Worm (Caenorhabditis elegans) whole organism, midembryonic: ENCODE results near the gene F09E5.7.
A peak's percentile ranks its signal among the peaks of the same experiment; 100 is the strongest.

Experiments
- T22C8.4 ChIP-seq: fragments of 200-800 bp; sonication (Bioruptor generic); IDR thresholded peaks from 2 replicates; pipeline ENCODE4 v1.3.6; 2022; ENCODE audit warnings: missing genetic modification characterization, missing compliant biosample characterization
- cog-1 ChIP-seq: sonication (generic microtip); optimal IDR thresholded peaks from 2 replicates; lab custom pipeline; 2016; ENCODE audit warnings: missing genetic modification characterization, missing compliant biosample characterization
- flt-1 ChIP-seq: fragments of 200-800 bp; sonication (Bioruptor generic); IDR thresholded peaks from 2 replicates; pipeline ENCODE4 v1.3.6; 2022; ENCODE audit warnings: missing genetic modification characterization, missing compliant biosample characterization
- klf-2 ChIP-seq: fragments of 200-800 bp; sonication (Bioruptor generic); conservative IDR thresholded peaks from 2 replicates; pipeline ENCODE4 v1.3.6; 2022; ENCODE audit warnings: missing genetic modification reagents, missing genetic modification characterization, missing compliant biosample characterization
- med-1 ChIP-seq: sonication (generic microtip); optimal IDR thresholded peaks from 2 replicates; lab custom pipeline; 2017; ENCODE audit warnings: missing genetic modification characterization, mild to moderate bottlenecking, missing compliant biosample characterization, antibody characterized with exemption, missing genetic modification reagents; ENCODE audit not compliant: insufficient read depth
- ref-1 ChIP-seq: fragments of 200-800 bp; sonication (Bioruptor generic); conservative IDR thresholded peaks from 2 replicates; pipeline ENCODE4 v1.3.6; 2022; ENCODE audit warnings: missing genetic modification reagents, missing genetic modification characterization, missing compliant biosample characterization
- tab-1 ChIP-seq: fragments of 200-800 bp; sonication (Bioruptor generic); IDR thresholded peaks from 2 replicates; pipeline ENCODE4 v1.3.6; 2022; ENCODE audit warnings: missing genetic modification characterization, missing compliant biosample characterization
- ztf-23 ChIP-seq: fragments of 200-800 bp; sonication (Bioruptor generic); IDR thresholded peaks from 2 replicates; pipeline ENCODE4 v1.3.6; 2022; ENCODE audit warnings: missing genetic modification reagents, missing genetic modification characterization, missing compliant biosample characterization
- ztf-29 ChIP-seq: fragments of 200-800 bp; sonication (Bioruptor generic); IDR thresholded peaks from 2 replicates; pipeline ENCODE4 v1.3.6; 2022; ENCODE audit warnings: missing genetic modification reagents, missing genetic modification characterization, missing compliant biosample characterization

The F09E5.7 gene

DNA sequence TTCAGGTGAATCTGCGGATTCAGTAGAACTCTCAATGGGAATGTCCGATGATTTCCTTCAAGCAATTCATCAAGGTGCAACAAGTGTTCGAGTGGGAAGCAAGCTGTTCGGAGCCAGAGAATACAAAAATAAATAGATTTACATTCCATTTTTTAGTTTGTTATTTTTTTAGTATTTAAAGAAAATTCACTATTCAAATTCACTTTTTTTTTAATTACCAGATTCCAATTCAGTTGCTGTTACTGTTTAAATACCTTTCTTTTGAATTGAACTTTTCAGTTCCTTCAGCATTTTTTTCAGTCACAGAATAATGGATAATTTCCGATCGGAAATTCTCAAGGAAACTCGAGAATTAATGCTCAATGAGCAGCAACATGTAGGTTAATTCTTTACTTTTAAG is at the start of gene F09E5.7:
Gene F09E5.7 (plus strand): TSS at position 301 of the 400 bp plus-strand sequence.
- TF ChIP-seq cog-1 (tag; lab: Kevin White, UChicago), result no peak
- TF ChIP-seq ref-1, result no peak
- no peak for TF ChIP-seq tab-1
- TF ChIP-seq T22C8.4 (GFP tag; lab: Robert Waterston, UW), result no peak

DNA sequence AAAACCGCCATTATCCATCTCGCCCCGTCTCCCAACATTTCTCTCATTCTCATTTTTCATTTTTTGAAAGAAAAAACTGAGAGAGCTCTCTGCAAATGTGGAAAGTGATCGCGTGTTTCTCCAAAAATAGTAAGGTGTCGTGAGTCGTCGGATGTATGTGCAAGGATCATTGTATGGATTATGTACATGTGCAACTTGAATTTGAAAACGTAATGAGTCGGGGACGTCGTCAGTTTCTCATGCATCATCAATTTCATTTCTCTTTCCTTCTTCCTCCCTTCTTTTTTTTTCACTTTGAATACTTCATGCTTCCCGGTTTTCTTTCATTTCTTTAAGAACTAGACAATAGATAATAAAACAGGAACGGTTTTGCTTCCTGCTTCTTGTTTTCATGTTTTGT is 46.8 kb upstream of the F09E5.7 start:
- no peak for TF ChIP-seq klf-2
- no peak for TF ChIP-seq T22C8.4 (GFP tag; lab: Robert Waterston, UW)
- TF ChIP-seq cog-1 (tag; lab: Kevin White, UChicago), result no peak

DNA sequence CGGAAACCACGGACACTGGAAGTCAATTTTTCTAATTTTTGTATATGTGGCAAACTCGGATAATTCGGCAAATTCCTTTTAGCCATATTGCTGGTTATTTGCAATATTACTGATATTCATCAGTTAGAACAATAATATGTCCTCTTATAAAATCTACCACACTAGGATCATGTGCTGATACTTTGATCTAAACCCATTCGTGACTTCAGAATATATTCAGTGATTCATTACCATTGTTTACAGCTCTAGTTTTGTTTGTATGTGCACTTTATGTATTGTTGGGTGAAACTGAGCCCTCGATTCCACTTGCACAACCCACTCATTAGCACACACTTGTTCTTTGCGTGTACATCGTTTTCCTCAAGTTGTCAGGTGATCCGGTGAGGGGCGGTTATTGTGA is 45.7 kb upstream of the F09E5.7 start:
- no peak for TF ChIP-seq flt-1 (GFP tag; lab: Robert Waterston, UW)
- TF ChIP-seq tab-1, result no peak
- TF ChIP-seq klf-2, result no peak
- TF ChIP-seq med-1 (GFP tag; lab: Kevin White, UChicago), result no peak
- no peak for TF ChIP-seq ztf-29 (GFP tag; lab: Robert Waterston, UW)
- TF ChIP-seq cog-1 (tag; lab: Kevin White, UChicago), result no peak
- no peak for TF ChIP-seq ref-1
- no peak for TF ChIP-seq T22C8.4 (GFP tag; lab: Robert Waterston, UW)
- no peak for TF ChIP-seq ztf-23 (GFP tag; lab: Robert Waterston, UW)

DNA sequence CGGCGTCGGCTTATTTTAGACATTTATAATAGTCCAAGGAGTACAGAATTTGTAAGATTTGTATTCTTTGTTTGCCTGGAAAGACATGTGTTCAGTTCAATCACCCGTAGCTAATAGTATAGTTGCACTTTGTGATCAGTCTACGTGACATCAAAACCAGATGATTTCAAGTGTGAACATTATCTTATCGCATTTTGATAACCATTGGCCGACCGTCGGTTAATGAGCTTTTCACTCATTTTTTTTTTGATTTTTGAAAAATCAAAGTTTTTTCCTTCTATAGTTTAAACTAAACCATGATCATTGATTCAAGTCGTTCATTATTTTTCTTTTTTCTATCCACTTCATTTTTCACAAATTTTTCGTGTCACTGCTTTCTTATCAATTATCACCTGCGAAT is 44.7 kb upstream of the F09E5.7 start:
- TF ChIP-seq med-1 (GFP tag; lab: Kevin White, UChicago), result no peak
- TF ChIP-seq ref-1, result no peak
- TF ChIP-seq ztf-23 (GFP tag; lab: Robert Waterston, UW), result no peak
- no peak for TF ChIP-seq T22C8.4 (GFP tag; lab: Robert Waterston, UW)
- no peak for TF ChIP-seq ztf-29 (GFP tag; lab: Robert Waterston, UW)
- no peak for TF ChIP-seq tab-1
- no peak for TF ChIP-seq cog-1 (tag; lab: Kevin White, UChicago)
- TF ChIP-seq klf-2, result no peak
- TF ChIP-seq flt-1 (GFP tag; lab: Robert Waterston, UW), result no peak

DNA sequence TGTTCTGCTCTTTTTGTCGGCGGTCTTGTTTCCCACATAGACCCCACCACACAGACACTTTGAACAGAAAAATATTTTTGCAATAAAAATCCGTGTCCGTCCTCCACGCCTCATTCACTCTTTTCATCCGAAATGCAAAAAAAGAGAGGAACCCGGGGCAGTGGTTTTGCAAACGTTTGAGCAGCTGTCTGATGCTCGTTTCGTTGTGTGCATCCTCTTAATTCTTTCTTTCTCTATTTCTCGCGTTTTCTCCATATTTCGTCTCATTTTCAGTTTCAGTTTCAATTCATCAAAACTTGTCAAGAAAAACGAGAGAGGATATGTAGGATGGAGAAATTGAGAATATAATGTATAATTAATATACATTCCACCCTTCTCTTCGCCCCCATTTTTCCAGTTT is 42.9 kb upstream of the F09E5.7 start:
- TF ChIP-seq ref-1, result no peak
- no peak for TF ChIP-seq ztf-23 (GFP tag; lab: Robert Waterston, UW)
- TF ChIP-seq tab-1, result no peak
- TF ChIP-seq med-1 (GFP tag; lab: Kevin White, UChicago), result no peak
- TF ChIP-seq ztf-29 (GFP tag; lab: Robert Waterston, UW), result no peak
- no peak for TF ChIP-seq cog-1 (tag; lab: Kevin White, UChicago)
- TF ChIP-seq flt-1 (GFP tag; lab: Robert Waterston, UW), result no peak
- no peak for TF ChIP-seq T22C8.4 (GFP tag; lab: Robert Waterston, UW)
- no peak for TF ChIP-seq klf-2

DNA sequence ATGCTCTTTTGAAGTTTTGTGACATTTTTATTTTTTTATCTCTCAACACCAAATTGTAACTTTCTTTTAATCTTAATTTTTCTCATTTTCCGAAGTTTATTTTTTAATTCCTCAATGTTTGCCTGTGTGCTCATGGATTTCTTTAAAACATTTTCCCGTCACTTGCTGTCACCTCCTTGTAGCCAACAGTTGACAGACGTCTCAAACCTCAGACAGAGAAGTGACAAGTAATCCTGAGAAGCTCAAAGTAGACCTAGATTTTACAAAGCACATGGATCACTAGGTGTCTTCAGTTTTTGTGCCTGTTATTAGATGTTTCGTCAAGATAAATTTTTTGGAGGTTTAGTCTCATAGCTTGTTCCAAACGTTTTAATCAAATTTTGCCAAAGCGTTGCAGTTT is 42.2 kb upstream of the F09E5.7 start:
- TF ChIP-seq med-1 (GFP tag; lab: Kevin White, UChicago) (no peak), ztf-29 (GFP tag; lab: Robert Waterston, UW) (no peak), ref-1 (no peak), klf-2 (no peak), ztf-23 (GFP tag; lab: Robert Waterston, UW) (no peak), flt-1 (GFP tag; lab: Robert Waterston, UW) (no peak), tab-1 (no peak)

DNA sequence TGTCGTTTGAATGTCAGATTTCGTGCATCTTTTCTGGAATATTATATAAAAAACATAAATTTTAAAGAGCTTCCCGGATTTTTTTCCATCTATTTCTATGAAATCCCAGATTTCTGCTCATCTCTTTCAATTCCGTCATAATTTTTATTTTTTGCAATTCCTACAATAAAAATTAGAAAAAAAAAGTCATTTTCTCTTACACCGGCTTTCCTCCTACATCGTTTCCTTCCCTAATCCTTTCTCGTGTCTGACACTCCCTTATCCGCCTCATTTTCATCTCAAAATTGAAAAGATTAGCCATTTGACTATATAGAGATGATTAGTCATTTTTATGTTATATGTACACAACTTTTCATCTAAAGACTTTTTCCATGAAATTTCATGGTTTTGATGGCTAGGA is 41.1 kb upstream of the F09E5.7 start:
- TF ChIP-seq med-1 (GFP tag; lab: Kevin White, UChicago) (no peak), ztf-29 (GFP tag; lab: Robert Waterston, UW) (no peak), ref-1 (no peak)

DNA sequence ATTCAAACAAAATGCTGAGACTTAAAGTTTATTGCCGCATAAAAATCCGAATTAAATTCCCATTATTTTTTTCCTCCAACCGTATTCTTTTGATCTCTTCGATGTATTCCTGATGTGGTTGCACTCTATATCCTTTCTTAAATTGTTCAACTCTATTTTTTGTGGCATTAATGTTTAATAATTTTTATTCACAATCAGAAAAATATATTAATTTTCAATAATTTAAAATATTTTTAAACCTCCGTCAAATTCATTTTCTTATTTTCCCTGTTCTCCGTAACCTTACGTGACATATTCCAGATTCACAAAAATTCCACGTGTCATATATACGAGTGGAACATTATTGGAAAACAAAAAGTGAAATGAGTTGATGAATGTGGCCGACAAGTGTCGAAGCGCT is 40.2 kb upstream of the F09E5.7 start, which contains the start of gene gcy-12:
Gene gcy-12 (plus strand): TSS at position 301 of the 400 bp plus-strand sequence.
- no peak for TF ChIP-seq ztf-29 (GFP tag; lab: Robert Waterston, UW)
- no peak for TF ChIP-seq ztf-23 (GFP tag; lab: Robert Waterston, UW)
- no peak for TF ChIP-seq tab-1
- no peak for TF ChIP-seq cog-1 (tag; lab: Kevin White, UChicago)
- no peak for TF ChIP-seq T22C8.4 (GFP tag; lab: Robert Waterston, UW)
- TF ChIP-seq ref-1, result no peak
- TF ChIP-seq flt-1 (GFP tag; lab: Robert Waterston, UW), result no peak
- TF ChIP-seq med-1 (GFP tag; lab: Kevin White, UChicago), result no peak
- TF ChIP-seq klf-2, result no peak

DNA sequence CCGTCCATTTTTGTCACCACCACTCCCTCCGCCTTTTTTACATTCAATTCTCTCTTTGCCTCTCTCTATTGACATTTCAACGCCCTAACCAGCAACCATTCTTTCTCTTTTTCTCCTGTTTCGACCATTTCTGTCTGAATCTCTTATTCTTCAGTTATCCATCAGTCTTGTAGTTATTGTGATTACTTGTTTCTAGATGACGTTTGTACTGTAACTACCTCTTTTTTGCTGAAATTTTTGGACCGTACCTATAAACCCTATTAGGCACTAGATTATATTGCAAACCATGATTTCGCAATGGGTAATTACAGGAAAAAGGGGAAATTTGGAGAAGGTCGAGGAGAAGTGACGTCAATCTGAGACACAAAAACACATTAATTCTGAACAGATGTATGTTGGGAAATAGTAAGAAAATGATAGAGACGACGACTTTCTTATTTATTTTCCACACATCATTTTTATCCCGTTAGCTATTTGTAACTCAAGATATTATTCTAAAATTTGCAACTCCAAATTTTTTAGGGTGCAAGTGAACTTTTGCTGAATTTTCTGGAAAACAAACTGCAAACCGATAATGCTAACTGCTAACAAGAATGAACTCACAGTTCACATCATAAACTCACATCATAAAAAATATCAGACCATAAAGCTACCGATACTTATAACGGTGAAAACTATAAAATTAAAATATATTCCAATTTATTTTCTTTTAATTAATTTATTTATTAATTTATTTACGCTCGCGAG is 31.5 kb upstream of the F09E5.7 start:
- TF ChIP-seq ztf-29 (GFP tag; lab: Robert Waterston, UW) (no peak), ztf-23 (GFP tag; lab: Robert Waterston, UW) (no peak), klf-2 (no peak), ref-1 (no peak), cog-1 (tag; lab: Kevin White, UChicago) (no peak), tab-1 (no peak), flt-1 (GFP tag; lab: Robert Waterston, UW) (no peak), med-1 (GFP tag; lab: Kevin White, UChicago) (no peak), T22C8.4 (GFP tag; lab: Robert Waterston, UW) (no peak)

DNA sequence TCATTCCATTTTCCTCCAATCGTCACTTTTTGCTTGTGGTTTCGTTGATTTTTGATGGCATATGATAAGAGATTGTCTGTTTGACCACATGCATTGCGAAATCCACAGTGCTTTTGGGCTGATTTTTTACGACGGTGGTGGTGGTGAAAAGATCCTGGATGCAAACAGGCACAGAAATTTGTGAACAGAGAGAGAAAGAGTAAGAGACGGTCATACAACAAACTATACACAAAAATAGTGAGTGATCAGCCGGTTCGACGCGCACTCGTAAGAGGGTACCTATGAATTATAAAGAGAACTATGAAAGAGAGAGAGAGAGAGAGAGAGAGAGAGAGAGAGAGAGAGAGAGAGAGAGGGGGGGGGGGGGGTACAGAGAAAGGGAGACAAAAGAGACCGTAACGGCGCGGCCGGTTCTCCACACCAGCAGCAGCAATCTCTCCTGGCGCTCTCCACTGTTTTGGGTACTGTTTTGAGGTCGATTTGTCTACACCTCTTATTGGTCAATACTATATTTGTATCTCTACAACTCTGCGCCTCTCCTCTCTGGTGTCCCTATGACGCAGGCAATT is 30.1 kb upstream of the F09E5.7 start:
- peak; percentile 6 for TF ChIP-seq cog-1 (tag; lab: Kevin White, UChicago)
- TF ChIP-seq flt-1 (GFP tag; lab: Robert Waterston, UW), result no peak
